Worm (Caenorhabditis elegans): ENCODE results near the gene ZK470.1.

DNA sequence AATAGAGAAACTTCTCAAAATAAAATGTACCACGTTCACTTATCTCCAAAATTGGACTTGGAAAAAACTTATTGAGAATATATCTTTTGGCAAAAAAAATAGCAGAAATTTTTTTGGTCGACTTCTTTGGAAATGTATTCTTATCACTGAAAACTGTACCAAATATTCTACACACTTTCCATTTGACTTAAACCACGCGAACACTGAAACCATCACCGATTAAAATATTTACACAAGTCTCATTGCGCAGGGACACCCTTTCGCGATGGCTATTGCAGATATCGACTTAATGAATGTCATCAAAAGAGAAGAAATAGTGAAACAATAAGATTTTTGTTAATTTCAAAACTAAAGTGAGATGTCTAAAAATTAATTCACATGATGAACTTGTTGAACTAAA lies 45.0 kb downstream of the ZK470.1 start:
- no peak for TF ChIP-seq cog-1 (tag; optimal IDR thresholded peaks at IDR 0.05)
- no peak for TF ChIP-seq ztf-29 (GFP tag; IDR thresholded peaks at IDR 0.05)
